Worm (Caenorhabditis elegans) whole organism, early embryonic: ENCODE data around the gene T11F9.10.

Experiments
- B0310.2 ChIP-seq: sonication (generic microtip); optimal IDR thresholded peaks from 2 replicates; lab custom pipeline; 2016; ENCODE audit warnings: mild to moderate bottlenecking, missing genetic modification characterization, missing compliant biosample characterization
- F13C5.2 ChIP-seq: sonication (generic microtip); optimal IDR thresholded peaks from 2 replicates; lab custom pipeline; 2017; ENCODE audit warnings: mild to moderate bottlenecking, missing genetic modification characterization, inconsistent platforms, missing compliant biosample characterization
- aly-1 ChIP-seq: sonication (generic microtip); optimal IDR thresholded peaks from 2 replicates; lab custom pipeline; 2016; ENCODE audit warnings: missing genetic modification characterization, missing compliant biosample characterization
- ama-1 ChIP-seq: fragments of 150-350 bp; optimal IDR thresholded peaks from 2 replicates; lab custom pipeline; 2014
- ceh-13 ChIP-seq: fragments of 200-800 bp; sonication (Bioruptor generic); optimal IDR thresholded peaks from 2 replicates; lab custom pipeline; 2018; ENCODE audit warnings: mild to moderate bottlenecking, missing genetic modification characterization, missing compliant biosample characterization
- ceh-36 ChIP-seq: sonication (generic microtip); optimal IDR thresholded peaks from 2 replicates; lab custom pipeline; 2016; ENCODE audit warnings: missing genetic modification characterization, inconsistent platforms, missing compliant biosample characterization
- ets-7 ChIP-seq: sonication (generic microtip); optimal IDR thresholded peaks from 2 replicates; lab custom pipeline; 2016; ENCODE audit warnings: missing genotype, missing genetic modification characterization, missing compliant biosample characterization
- flt-1 ChIP-seq: fragments of 200-800 bp; sonication (Bioruptor generic); IDR thresholded peaks from 2 replicates; pipeline ENCODE4 v1.3.6; 2022; ENCODE audit warnings: missing genetic modification characterization, missing compliant biosample characterization
- hmbx-1 ChIP-seq: sonication (generic microtip); optimal IDR thresholded peaks from 2 replicates; lab custom pipeline; 2016; ENCODE audit warnings: mild to moderate bottlenecking, missing genetic modification characterization, missing compliant biosample characterization
- hmg-4 ChIP-seq: fragments of 200-800 bp; sonication (Bioruptor generic); optimal IDR thresholded peaks from 2 replicates; lab custom pipeline; 2018; ENCODE audit warnings: mild to moderate bottlenecking, missing genetic modification characterization, missing compliant biosample characterization
- hnd-1 ChIP-seq: sonication (generic microtip); optimal IDR thresholded peaks from 2 replicates; lab custom pipeline; 2016; ENCODE audit warnings: missing genetic modification characterization, missing compliant biosample characterization
- pes-1 ChIP-seq: fragments of 200-800 bp; sonication (Bioruptor generic); IDR thresholded peaks from 2 replicates; pipeline ENCODE4 v1.3.6; 2022; ENCODE audit warnings: missing genetic modification reagents, missing genetic modification characterization, missing compliant biosample characterization
- scrt-1 ChIP-seq: fragments of 200-800 bp; sonication (Bioruptor generic); IDR thresholded peaks from 2 replicates; pipeline ENCODE4 v1.3.6; 2022; ENCODE audit warnings: missing genetic modification characterization, missing compliant biosample characterization
- sea-1 ChIP-seq: fragments of 200-800 bp; sonication (Bioruptor generic); conservative IDR thresholded peaks from 2 replicates; pipeline ENCODE4 v1.3.6; 2022; ENCODE audit warnings: missing genetic modification characterization, missing compliant biosample characterization
- tbx-11 ChIP-seq: fragments of 200-800 bp; sonication (Bioruptor generic); IDR thresholded peaks from 2 replicates; pipeline ENCODE4 v1.3.6; 2022; ENCODE audit warnings: missing genetic modification characterization, missing compliant biosample characterization
- tbx-37 ChIP-seq: fragments of 200-800 bp; sonication (Bioruptor generic); conservative IDR thresholded peaks from 2 replicates; pipeline ENCODE4 v1.3.6; 2022; ENCODE audit warnings: missing genetic modification reagents, missing genetic modification characterization, missing compliant biosample characterization
- tra-4 ChIP-seq: sonication (generic microtip); optimal IDR thresholded peaks from 2 replicates; lab custom pipeline; 2017; ENCODE audit warnings: missing genetic modification characterization, missing compliant biosample characterization

T11F9.10 gene

DNA sequence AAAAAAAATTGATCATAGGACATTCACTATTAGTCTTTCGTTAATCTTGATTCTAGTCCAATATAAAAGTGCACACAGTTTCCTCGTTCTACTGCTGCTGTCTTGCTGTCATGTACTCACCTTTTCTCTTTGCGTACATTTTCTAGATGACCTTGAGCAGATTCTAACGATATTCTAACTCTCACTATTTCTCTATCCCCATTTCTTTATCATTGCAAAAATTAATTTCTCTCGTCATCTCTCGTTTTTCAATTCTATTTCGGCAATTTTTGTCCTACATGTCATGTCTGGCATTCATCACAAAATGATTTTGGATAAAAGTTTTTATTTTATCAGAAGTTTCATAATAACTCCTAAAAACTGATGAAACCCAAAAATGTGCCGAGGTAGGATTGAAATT, 22.0 kb downstream of the T11F9.10 start, which contains the start of gene ttll-5:
Gene ttll-5, plus strand, starts transcription at position 288 of the 400 bp plus-strand sequence.
- no peak for TF ChIP-seq ceh-13 (GFP tag; lab: Kevin White, UChicago)
- no peak for TF ChIP-seq aly-1 (tag; lab: Kevin White, UChicago)
- TF ChIP-seq sea-1 = no peak
- no peak for TF ChIP-seq tbx-11 (GFP tag; lab: Robert Waterston, UW)
- TF ChIP-seq ceh-36 (tag; lab: Kevin White, UChicago) = no peak

DNA sequence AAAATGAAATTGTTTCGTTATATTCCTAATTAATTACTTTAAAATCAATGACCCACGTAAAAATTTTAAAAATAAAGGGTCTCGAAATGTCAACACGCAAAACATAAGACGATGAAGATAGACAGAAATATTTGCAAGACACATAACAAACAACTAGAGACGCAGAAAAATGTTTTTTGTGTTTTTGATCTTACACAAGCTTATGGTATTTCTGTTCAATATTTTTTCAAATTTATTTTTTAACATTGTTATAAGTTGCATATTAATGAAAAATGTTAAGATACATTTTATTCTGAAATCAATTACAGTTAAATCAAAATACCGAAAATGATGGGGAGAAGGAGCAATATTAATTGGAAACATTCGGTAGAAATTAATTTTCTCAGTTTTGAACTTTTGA, 26.7 kb downstream of the T11F9.10 start, which contains the start of gene C55A6.3:
Gene C55A6.3, minus strand, starts transcription at position 101 of the 400 bp plus-strand sequence.
- TF ChIP-seq tbx-37 = no peak
- no peak for TF ChIP-seq hmg-4 (GFP tag; lab: Kevin White, UChicago)
- no peak for TF ChIP-seq sea-1
- TF ChIP-seq tbx-11 (GFP tag; lab: Robert Waterston, UW) = no peak
- TF ChIP-seq tra-4 = no peak
- no peak for TF ChIP-seq hmbx-1 (tag; lab: Kevin White, UChicago)
- no peak for TF ChIP-seq pes-1 (GFP tag; lab: Robert Waterston, UW)
- TF ChIP-seq hnd-1 (tag; lab: Kevin White, UChicago) = no peak
- TF ChIP-seq flt-1 (GFP tag; lab: Robert Waterston, UW) = no peak

DNA sequence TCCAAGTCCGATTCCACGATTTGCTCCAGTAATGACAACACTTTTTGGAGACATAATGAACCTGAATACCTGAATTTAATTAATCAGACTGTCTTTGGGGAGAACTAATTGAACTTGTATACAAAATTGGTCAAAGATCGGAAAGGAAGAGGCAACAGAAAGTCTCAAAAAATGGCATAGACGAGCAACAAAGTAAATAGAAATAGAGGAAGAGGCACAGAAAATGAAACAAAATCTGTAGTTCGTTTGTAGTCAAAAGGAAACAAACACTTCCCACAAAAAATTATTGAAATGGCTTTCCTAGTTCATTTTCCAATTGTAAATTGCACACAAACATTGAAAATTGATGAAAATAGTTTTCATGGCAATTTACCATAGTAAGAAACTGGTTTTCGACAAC, 27.9 kb downstream of the T11F9.10 start, which contains the start of gene C55A6.6:
Gene C55A6.6, minus strand, starts transcription at position 61 of the 400 bp plus-strand sequence.
- TF ChIP-seq B0310.2 (tag; lab: Kevin White, UChicago) (no peak), tra-4 (no peak), ama-1 (lab: Kevin White, UChicago) (no peak), ceh-13 (GFP tag; lab: Kevin White, UChicago) (no peak)

DNA sequence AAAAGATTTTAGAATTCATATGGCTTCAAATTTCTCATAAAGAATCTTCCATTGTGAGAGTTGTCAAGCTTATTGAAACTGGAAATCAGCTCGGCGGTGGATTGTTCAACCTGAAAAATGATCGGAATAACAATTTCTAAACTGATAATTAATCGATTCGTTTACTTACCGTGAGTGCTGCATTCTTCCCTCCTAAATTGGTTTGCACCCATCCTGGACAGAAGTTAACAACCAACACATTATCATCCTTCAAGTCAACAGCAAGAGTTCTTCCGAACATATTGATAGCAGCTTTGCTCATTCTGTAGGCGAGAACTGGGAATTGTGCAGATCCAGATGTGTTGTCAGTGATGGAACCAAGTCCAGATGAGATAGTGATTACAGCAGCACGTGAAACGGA, 28.4 kb downstream of the T11F9.10 start:
- TF ChIP-seq hnd-1 (tag; lab: Kevin White, UChicago) = no peak
- TF ChIP-seq aly-1 (tag; lab: Kevin White, UChicago) = no peak
- no peak for TF ChIP-seq B0310.2 (tag; lab: Kevin White, UChicago)
- no peak for TF ChIP-seq F13C5.2 (tag; lab: Kevin White, UChicago)
- no peak for TF ChIP-seq hmg-4 (GFP tag; lab: Kevin White, UChicago)
- no peak for TF ChIP-seq pes-1 (GFP tag; lab: Robert Waterston, UW)
- TF ChIP-seq ceh-36 (tag; lab: Kevin White, UChicago) = no peak
- no peak for TF ChIP-seq ceh-13 (GFP tag; lab: Kevin White, UChicago)
- TF ChIP-seq flt-1 (GFP tag; lab: Robert Waterston, UW) = no peak
- no peak for TF ChIP-seq hmbx-1 (tag; lab: Kevin White, UChicago)
- TF ChIP-seq ets-7 (tag; lab: Kevin White, UChicago) = no peak
- no peak for TF ChIP-seq ama-1 (lab: Kevin White, UChicago)
- TF ChIP-seq scrt-1 (GFP tag; lab: Robert Waterston, UW) = no peak
- TF ChIP-seq sea-1 = no peak
- no peak for TF ChIP-seq tbx-11 (GFP tag; lab: Robert Waterston, UW)

DNA sequence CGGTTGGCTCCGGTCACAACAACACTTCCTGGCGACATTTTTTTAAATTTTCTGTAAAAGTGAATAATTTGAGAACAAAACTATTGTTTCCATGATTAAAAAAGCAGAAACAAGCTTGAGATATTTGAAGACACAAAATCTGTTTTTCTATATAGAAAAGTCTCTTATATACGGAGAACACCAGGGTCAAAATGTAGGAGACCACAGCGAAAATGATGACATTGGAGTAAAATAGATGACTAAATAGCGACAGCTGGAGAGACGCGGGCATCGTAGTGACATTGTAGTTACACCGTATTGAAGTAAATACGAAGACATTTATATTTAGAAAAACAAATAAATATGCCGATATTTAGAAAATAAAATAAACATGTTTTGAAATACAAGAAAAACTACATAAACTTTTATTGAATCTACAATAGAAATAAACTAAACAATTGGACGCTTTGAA, 29.4 kb downstream of the T11F9.10 start, which contains the start of gene sdz-8:
Gene sdz-8, minus strand, starts transcription at position 51 of the 451 bp plus-strand sequence.
- TF ChIP-seq tra-4 (no peak), ceh-13 (GFP tag; lab: Kevin White, UChicago) (no peak), tbx-11 (GFP tag; lab: Robert Waterston, UW) (no peak), ets-7 (tag; lab: Kevin White, UChicago) (no peak), hnd-1 (tag; lab: Kevin White, UChicago) (no peak), tbx-37 (no peak), ceh-36 (tag; lab: Kevin White, UChicago) (no peak), scrt-1 (GFP tag; lab: Robert Waterston, UW) (no peak), aly-1 (tag; lab: Kevin White, UChicago) (no peak), sea-1 (no peak), ama-1 (lab: Kevin White, UChicago) (no peak), B0310.2 (tag; lab: Kevin White, UChicago) (no peak), F13C5.2 (tag; lab: Kevin White, UChicago) (no peak), flt-1 (GFP tag; lab: Robert Waterston, UW) (no peak), hmg-4 (GFP tag; lab: Kevin White, UChicago) (no peak), hmbx-1 (tag; lab: Kevin White, UChicago) (no peak), pes-1 (GFP tag; lab: Robert Waterston, UW) (no peak)

DNA sequence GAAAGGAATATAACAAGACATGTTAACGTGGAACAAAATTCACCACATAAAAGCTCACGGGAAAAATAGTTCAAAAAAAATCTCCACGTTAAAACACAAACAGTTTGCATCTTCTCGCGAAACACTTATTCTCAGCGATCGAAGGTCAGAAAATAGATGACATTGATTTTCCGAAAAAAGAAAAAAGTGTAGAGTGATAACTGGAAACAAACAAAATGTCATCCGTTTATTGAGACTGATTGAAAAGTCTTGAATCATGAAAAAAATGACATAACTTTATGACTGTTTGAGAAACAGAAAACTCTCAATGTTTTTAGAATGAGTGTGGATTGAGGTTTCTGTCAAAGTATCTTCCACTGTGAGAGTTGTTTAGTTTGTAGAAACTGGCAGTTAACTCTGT, 31.0 kb downstream of the T11F9.10 start, which contains the start of gene C55A6.4:
Gene C55A6.4, minus strand, starts transcription at position 101 of the 400 bp plus-strand sequence.
- TF ChIP-seq B0310.2 (tag; lab: Kevin White, UChicago) = no peak
- TF ChIP-seq hmg-4 (GFP tag; lab: Kevin White, UChicago) = no peak

DNA sequence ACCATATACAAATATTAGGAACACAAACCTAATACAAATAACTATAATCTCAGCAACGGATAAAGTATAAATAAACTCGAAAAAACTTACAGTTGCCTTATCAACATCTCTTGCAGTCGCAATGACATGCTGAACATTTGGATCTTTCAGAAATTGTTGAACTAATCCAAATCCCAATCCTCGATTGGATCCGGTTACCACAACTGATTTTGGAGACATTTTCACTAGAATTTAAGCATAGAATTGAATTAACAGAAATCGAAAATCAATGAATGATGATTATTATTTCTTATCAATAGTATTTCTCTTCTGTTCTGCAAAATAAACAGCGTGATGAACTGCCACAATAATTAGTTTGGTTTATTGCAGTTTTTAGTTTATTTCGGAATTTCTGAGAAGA, 33.4 kb downstream of the T11F9.10 start, which contains the start of the genes C55A6.11 and C55A6.7:
Gene C55A6.11, plus strand, starts transcription at position 301 of the 400 bp plus-strand sequence.
Gene C55A6.7, minus strand, starts transcription at position 316 of the 400 bp plus-strand sequence.
- TF ChIP-seq tra-4 (no peak), ceh-13 (GFP tag; lab: Kevin White, UChicago) (no peak), ets-7 (tag; lab: Kevin White, UChicago) (no peak), hmg-4 (GFP tag; lab: Kevin White, UChicago) (no peak), pes-1 (GFP tag; lab: Robert Waterston, UW) (no peak), B0310.2 (tag; lab: Kevin White, UChicago) (no peak), hmbx-1 (tag; lab: Kevin White, UChicago) (no peak), tbx-37 (no peak), aly-1 (tag; lab: Kevin White, UChicago) (no peak), ceh-36 (tag; lab: Kevin White, UChicago) (no peak), hnd-1 (tag; lab: Kevin White, UChicago) (no peak), flt-1 (GFP tag; lab: Robert Waterston, UW) (no peak), tbx-11 (GFP tag; lab: Robert Waterston, UW) (no peak), ama-1 (lab: Kevin White, UChicago) (no peak), sea-1 (no peak), F13C5.2 (tag; lab: Kevin White, UChicago) (no peak), scrt-1 (GFP tag; lab: Robert Waterston, UW) (no peak)
